Worm (Caenorhabditis elegans) whole organism, young adult: ENCODE results near the gene Y5F2A.4.

Experiments used
- B0019.2 ChIP-seq: fragments of 200-800 bp; sonication (Bioruptor generic); conservative IDR thresholded peaks from 2 replicates; pipeline ENCODE4 v1.3.6; 2022; ENCODE audit warnings: missing genetic modification reagents, missing genetic modification characterization, missing compliant biosample characterization
- C17E4.6 ChIP-seq: fragments of 200-800 bp; sonication (Bioruptor generic); IDR thresholded peaks from 2 replicates; pipeline ENCODE4 v1.3.6; 2022; ENCODE audit warnings: missing genetic modification reagents, missing genetic modification characterization, missing compliant biosample characterization
- F49E8.2 ChIP-seq: sonication (generic microtip); optimal IDR thresholded peaks from 3 replicates; lab custom pipeline; 2017; ENCODE audit warnings: missing genetic modification characterization, mild to moderate bottlenecking, missing compliant biosample characterization, antibody characterized with exemption, moderate library complexity; ENCODE audit not compliant: insufficient read depth
- F52B5.7 ChIP-seq: sonication (generic microtip); optimal IDR thresholded peaks from 2 replicates; lab custom pipeline; 2016; ENCODE audit warnings: mild to moderate bottlenecking, missing genetic modification characterization, missing compliant biosample characterization
- Y53G8AR.9 ChIP-seq: fragments of 200-800 bp; sonication (Bioruptor generic); conservative IDR thresholded peaks from 2 replicates; pipeline ENCODE4 v1.3.6; 2022; ENCODE audit warnings: missing genetic modification reagents, missing genetic modification characterization, missing compliant biosample characterization
- ZK185.1 ChIP-seq: sonication (generic microtip); optimal IDR thresholded peaks from 2 replicates; lab custom pipeline; 2016; ENCODE audit warnings: mild to moderate bottlenecking, missing genetic modification characterization, missing compliant biosample characterization; ENCODE audit not compliant: poor library complexity, severe bottlenecking
- aptf-2 ChIP-seq: fragments of 200-800 bp; sonication (Bioruptor generic); conservative IDR thresholded peaks from 2 replicates; pipeline ENCODE4 v1.3.6; 2022; ENCODE audit warnings: missing genetic modification reagents, missing genetic modification characterization, missing compliant biosample characterization
- cebp-1 ChIP-seq, 2 experiments: fragments of 200-800 bp in 1 of 2; sonication (Bioruptor generic) in 1 of 2; sonication (generic microtip) in 1 of 2; IDR thresholded peaks in 1 of 2; optimal IDR thresholded peaks in 1 of 2; 2 replicates each; pipeline versions ENCODE4 v1.3.6 to Lab custom; 2017 to 2022; ENCODE audit warnings: missing compliant biosample characterization in 2 of 2, missing genetic modification characterization in 2 of 2, mild to moderate bottlenecking in 1 of 2, missing genetic modification reagents in 1 of 2, moderate library complexity in 1 of 2
- ceh-27 ChIP-seq: fragments of 200-800 bp; sonication (Bioruptor generic); optimal IDR thresholded peaks from 2 replicates; lab custom pipeline; 2018; ENCODE audit warnings: mild to moderate bottlenecking, missing genetic modification characterization, moderate library complexity, missing compliant biosample characterization
- dox-1 ChIP-seq: fragments of 200-800 bp; sonication (Bioruptor generic); IDR thresholded peaks from 2 replicates; pipeline ENCODE4 v1.3.6; 2022; ENCODE audit warnings: missing genetic modification reagents, missing genetic modification characterization, missing compliant biosample characterization
- efl-1 ChIP-seq: fragments of 150-350 bp; optimal IDR thresholded peaks from 2 replicates; lab custom pipeline; 2014; ENCODE audit warnings: missing biosample characterization, missing genetic modification reagents, missing genetic modification characterization
- egl-18 ChIP-seq: fragments of 200-800 bp; sonication (Bioruptor generic); IDR thresholded peaks from 2 replicates; pipeline ENCODE4 v1.3.6; 2022; ENCODE audit warnings: missing genetic modification reagents, missing genetic modification characterization, missing compliant biosample characterization
- ekl-4 ChIP-seq: fragments of 200-800 bp; sonication (Bioruptor generic); IDR thresholded peaks from 2 replicates; pipeline ENCODE4 v1.3.6; 2022; ENCODE audit warnings: missing genetic modification reagents, missing genetic modification characterization, missing compliant biosample characterization
- hmg-1.2 ChIP-seq: fragments of 200-800 bp; sonication (Bioruptor generic); IDR thresholded peaks from 2 replicates; pipeline ENCODE4 v1.3.6; 2022; ENCODE audit warnings: missing genetic modification reagents, missing genetic modification characterization, missing compliant biosample characterization
- let-526 ChIP-seq: fragments of 200-800 bp; sonication (Bioruptor generic); IDR thresholded peaks from 2 replicates; pipeline ENCODE4 v1.3.6; 2022; ENCODE audit warnings: missing genetic modification reagents, missing genetic modification characterization, missing compliant biosample characterization
- let-607 ChIP-seq, 2 experiments: fragments of 200-800 bp in 1 of 2; sonication (Bioruptor generic) in 1 of 2; sonication (generic microtip) in 1 of 2; optimal IDR thresholded peaks; 2 replicates each; lab custom pipeline; 2016 to 2018; ENCODE audit warnings: mild to moderate bottlenecking in 2 of 2, missing compliant biosample characterization in 2 of 2, missing genetic modification characterization in 2 of 2, moderate library complexity in 2 of 2, missing genotype in 1 of 2
- lin-35 ChIP-seq, 3 experiments: fragments of 150-350 bp in 2 of 3; sonication (generic microtip) in 1 of 3; optimal IDR thresholded peaks; 2 replicates each; lab custom pipeline; 2014 to 2018; ENCODE audit warnings: missing biosample characterization in 3 of 3, missing genetic modification characterization in 3 of 3, missing genetic modification reagents in 3 of 3
- lin-40 ChIP-seq: sonication (generic microtip); optimal IDR thresholded peaks from 2 replicates; lab custom pipeline; 2016; ENCODE audit warnings: missing genetic modification characterization, mild to moderate bottlenecking, missing compliant biosample characterization, missing genotype, missing genetic modification reagents
- lin-54 ChIP-seq: fragments of 200-800 bp; sonication (Bioruptor generic); optimal IDR thresholded peaks from 2 replicates; lab custom pipeline; 2018; ENCODE audit warnings: mild to moderate bottlenecking, missing genetic modification characterization, missing compliant biosample characterization
- lsl-1 ChIP-seq: fragments of 200-800 bp; sonication (Bioruptor generic); optimal IDR thresholded peaks from 2 replicates; lab custom pipeline; 2018; ENCODE audit warnings: mild to moderate bottlenecking, missing genetic modification characterization, moderate library complexity, missing compliant biosample characterization
- madf-10 ChIP-seq: sonication (generic microtip); optimal IDR thresholded peaks from 2 replicates; lab custom pipeline; 2016; ENCODE audit warnings: mild to moderate bottlenecking, missing genetic modification characterization, missing compliant biosample characterization
- mcd-1 ChIP-seq: fragments of 200-800 bp; sonication (Bioruptor generic); IDR thresholded peaks from 2 replicates; pipeline ENCODE4 v1.3.6; 2022; ENCODE audit warnings: missing genetic modification reagents, missing genetic modification characterization, missing compliant biosample characterization
- nfya-1 ChIP-seq: sonication (generic microtip); optimal IDR thresholded peaks from 2 replicates; lab custom pipeline; 2017; ENCODE audit warnings: antibody characterized with exemption, missing compliant biosample characterization, missing genetic modification characterization, borderline replicate concordance; ENCODE audit not compliant: insufficient read depth
- nhr-120 ChIP-seq: fragments of 200-800 bp; sonication (Bioruptor generic); IDR thresholded peaks from 2 replicates; pipeline ENCODE4 v1.3.6; 2022; ENCODE audit warnings: missing genetic modification characterization, missing compliant biosample characterization
- nhr-27 ChIP-seq: fragments of 200-800 bp; sonication (Bioruptor generic); optimal IDR thresholded peaks from 2 replicates; lab custom pipeline; 2018; ENCODE audit warnings: mild to moderate bottlenecking, missing genetic modification characterization, moderate library complexity, missing compliant biosample characterization
- nhr-80 ChIP-seq: sonication (generic microtip); optimal IDR thresholded peaks from 2 replicates; lab custom pipeline; 2016; ENCODE audit warnings: missing genetic modification characterization, missing compliant biosample characterization
- rec-8 ChIP-seq, 2 experiments: sonication (generic microtip); optimal IDR thresholded peaks; 2 replicates each; lab custom pipeline; 2016; ENCODE audit warnings: mild to moderate bottlenecking in 2 of 2, missing genetic modification characterization in 2 of 2, missing genetic modification reagents in 2 of 2, missing genotype in 2 of 2, missing biosample characterization in 1 of 2, missing compliant biosample characterization in 1 of 2, moderate library complexity in 1 of 2
- sea-2 ChIP-seq: fragments of 200-800 bp; sonication (Bioruptor generic); IDR thresholded peaks from 2 replicates; pipeline ENCODE4 v1.3.6; 2022; ENCODE audit warnings: missing genetic modification characterization, missing compliant biosample characterization
- snpc-1.1 ChIP-seq: sonication (generic microtip); optimal IDR thresholded peaks from 2 replicates; lab custom pipeline; 2017; ENCODE audit warnings: missing genetic modification characterization, mild to moderate bottlenecking, missing compliant biosample characterization, antibody characterized with exemption, moderate library complexity, missing genotype, missing genetic modification reagents; ENCODE audit not compliant: insufficient read depth
- snpc-3.4 ChIP-seq: sonication (generic microtip); optimal IDR thresholded peaks from 2 replicates; lab custom pipeline; 2017; ENCODE audit warnings: missing genetic modification characterization, mild to moderate bottlenecking, missing compliant biosample characterization, antibody characterized with exemption, moderate library complexity, missing genotype, missing genetic modification reagents
- snpc-4 ChIP-seq, 5 experiments: fragments of 150-350 bp in 1 of 5; sonication (generic microtip) in 4 of 5; optimal IDR thresholded peaks; 2 replicates each; lab custom pipeline; 2014 to 2018; ENCODE audit warnings: missing genetic modification characterization in 5 of 5, missing biosample characterization in 3 of 5, antibody characterized with exemption in 2 of 5, mild to moderate bottlenecking in 2 of 5, missing compliant biosample characterization in 2 of 5, missing genotype in 2 of 5, moderate library complexity in 2 of 5, missing genetic modification reagents in 1 of 5
- tbx-9 ChIP-seq: sonication (generic microtip); optimal IDR thresholded peaks from 2 replicates; lab custom pipeline; 2016; ENCODE audit warnings: borderline replicate concordance, missing genetic modification characterization, inconsistent platforms, missing compliant biosample characterization
- unc-62 ChIP-seq: fragments of 150-350 bp; optimal IDR thresholded peaks from 2 replicates; lab custom pipeline; 2014; ENCODE audit warnings: missing biosample characterization, missing genetic modification reagents, missing genetic modification characterization
- zfh-2 ChIP-seq: fragments of 200-800 bp; sonication (Bioruptor generic); conservative IDR thresholded peaks from 2 replicates; pipeline ENCODE4 v1.3.6; 2022; ENCODE audit warnings: missing genetic modification reagents, missing genetic modification characterization, missing compliant biosample characterization
- ztf-18 ChIP-seq: sonication (generic microtip); optimal IDR thresholded peaks from 2 replicates; lab custom pipeline; 2016; ENCODE audit warnings: missing genotype, mild to moderate bottlenecking, missing genetic modification characterization, missing compliant biosample characterization
- ztf-6 ChIP-seq: fragments of 200-800 bp; sonication (Bioruptor generic); IDR thresholded peaks from 2 replicates; pipeline ENCODE4 v1.3.6; 2022; ENCODE audit warnings: missing genetic modification reagents, missing genetic modification characterization, missing compliant biosample characterization

Gene Y5F2A.4

ce11 chrIV:11037118-11037719, 41.2 kb downstream of the Y5F2A.4 start (continued):
- TF ChIP-seq Y53G8AR.9 (GFP tag; lab: Robert Waterston, UW) (peak; percentile 71), aptf-2 (GFP tag; lab: Robert Waterston, UW) (no peak), B0019.2 (no peak), madf-10 (tag; lab: Kevin White, UChicago) (no peak), ceh-27 (GFP tag; lab: Kevin White, UChicago) (no peak), nhr-27 (no peak), ZK185.1 (tag; lab: Kevin White, UChicago) (no peak), C17E4.6 (GFP tag; lab: Robert Waterston, UW) (no peak), sea-2 (GFP tag; lab: Robert Waterston, UW) (no peak), F49E8.2 (peak; percentile 24), nhr-120 (GFP tag; lab: Robert Waterston, UW) (no peak), nfya-1 (tag; lab: Kevin White, UChicago) (no peak), ekl-4 (GFP tag; lab: Robert Waterston, UW) (0 out of 2 replicates have a peak, but pooled peaks have one; percentile 16), zfh-2 (GFP tag; lab: Robert Waterston, UW) (no peak), tbx-9 (tag; lab: Kevin White, UChicago) (no peak)

- TF ChIP-seq snpc-4 (GFP tag; optimal IDR thresholded peaks at IDR 0.05; lab: Kevin White, UChicago) (no peak), snpc-4 (tag; optimal IDR thresholded peaks at IDR 0.05; lab: Kevin White, UChicago) (peak in 1 of 4 experiments; percentile 2), nhr-80 (tag; lab: Kevin White, UChicago) (peak; percentile 48), let-526 (GFP tag; lab: Robert Waterston, UW) (no peak), unc-62 (GFP tag; lab: Kevin White, UChicago) (no peak), snpc-1.1 (tag; lab: Kevin White, UChicago) (no peak), F52B5.7 (tag; lab: Kevin White, UChicago) (no peak), hmg-1.2 (GFP tag; lab: Robert Waterston, UW) (peak; percentile 46; the same call in 1 of the 2 replicates), lin-54 (GFP tag; lab: Kevin White, UChicago) (peak; percentile 20), let-607 (tag; optimal IDR thresholded peaks at IDR 0.05; lab: Kevin White, UChicago) (peak; percentile 67 to 79), lin-40 (tag; lab: Kevin White, UChicago) (peak; percentile 56), snpc-3.4 (tag; lab: Kevin White, UChicago) (no peak), cebp-1 (GFP tag; IDR thresholded peaks at IDR 0.05; lab: Robert Waterston, UW) (no peak), cebp-1 (tag; optimal IDR thresholded peaks at IDR 0.05; lab: Kevin White, UChicago) (peak; percentile 47), sea-2 (GFP tag; lab: Robert Waterston, UW) (no peak), dox-1 (GFP tag; lab: Robert Waterston, UW) (peak; percentile 60), F49E8.2 (no peak), rec-8 (tag; optimal IDR thresholded peaks at IDR 0.05; lab: Kevin White, UChicago) (no peak), mcd-1 (GFP tag; lab: Robert Waterston, UW) (peak; percentile 54), ztf-6 (GFP tag; lab: Robert Waterston, UW) (no peak), efl-1 (no peak), lsl-1 (GFP tag; lab: Kevin White, UChicago) (peak; percentile 20), ztf-18 (tag; lab: Kevin White, UChicago) (peak; percentile 91), lin-35 (GFP tag; optimal IDR thresholded peaks at IDR 0.05; lab: Kevin White, UChicago) (peak in 1 of 3 experiments; percentile 50), egl-18 (GFP tag; lab: Robert Waterston, UW) (no peak)
Measured at ce11 chrIV:11036222-11036621, 42.2 kb downstream of the Y5F2A.4 start, which contains the start of gene fkb-1. TSS of gene fkb-1 (plus strand) at chrIV:11036582.
